Fruit fly (Drosophila melanogaster) whole organism, prepupa: Measurements from ENCODE around the gene mRpL10.

Experiments
- Blimp-1 ChIP-seq: fragments of 200-800 bp; sonication (Bioruptor generic); optimal IDR thresholded peaks from 3 replicates; lab custom pipeline; 2017; ENCODE audit warnings: missing biosample characterization, missing genetic modification characterization, mild to moderate bottlenecking, moderate library complexity, missing genetic modification reagents
- CG10631 ChIP-seq: fragments of 200-800 bp; sonication (Bioruptor generic); optimal IDR thresholded peaks from 2 replicates; lab custom pipeline; 2016; ENCODE audit warnings: missing biosample characterization, missing genetic modification characterization
- CG11762 ChIP-seq: fragments of 200-800 bp; sonication (Bioruptor generic); optimal IDR thresholded peaks from 3 replicates; lab custom pipeline; 2016; ENCODE audit warnings: missing biosample characterization, missing genetic modification characterization; ENCODE audit not compliant: insufficient read depth
- CG11902 ChIP-seq: fragments of 200-800 bp; sonication (Bioruptor generic); optimal IDR thresholded peaks from 3 replicates; lab custom pipeline; 2016; ENCODE audit warnings: missing biosample characterization, missing genetic modification characterization
- CG1621 ChIP-seq: fragments of 200-800 bp; sonication (Bioruptor generic); optimal IDR thresholded peaks from 3 replicates; lab custom pipeline; 2018; ENCODE audit warnings: missing biosample characterization, mild to moderate bottlenecking, missing genetic modification characterization
- CG16779 ChIP-seq: fragments of 200-800 bp; sonication (Bioruptor generic); optimal IDR thresholded peaks from 3 replicates; lab custom pipeline; 2017; ENCODE audit warnings: missing biosample characterization, mild to moderate bottlenecking, missing genetic modification characterization
- CG32006 ChIP-seq: fragments of 200-800 bp; sonication (Bioruptor generic); optimal IDR thresholded peaks from 3 replicates; lab custom pipeline; 2017; ENCODE audit warnings: missing biosample characterization, mild to moderate bottlenecking, missing genetic modification characterization
- CG3919 ChIP-seq: fragments of 200-800 bp; sonication (Bioruptor generic); optimal IDR thresholded peaks from 3 replicates; lab custom pipeline; 2016; ENCODE audit warnings: missing biosample characterization, missing genetic modification characterization
- CG4318 ChIP-seq: fragments of 200-800 bp; sonication (Bioruptor generic); optimal IDR thresholded peaks from 3 replicates; lab custom pipeline; 2017; ENCODE audit warnings: missing biosample characterization, mild to moderate bottlenecking, missing genetic modification characterization
- CG6163 ChIP-seq: fragments of 200-800 bp; sonication (Bioruptor generic); IDR thresholded peaks from 3 replicates; pipeline ENCODE4 v1.3.6; 2022; ENCODE audit warnings: missing biosample characterization, missing genetic modification characterization
- CG6792 ChIP-seq: fragments of 200-800 bp; sonication (Bioruptor generic); optimal IDR thresholded peaks from 3 replicates; lab custom pipeline; 2016; ENCODE audit warnings: missing biosample characterization, missing genetic modification characterization
- CG6808 ChIP-seq: fragments of 200-800 bp; sonication (Bioruptor generic); optimal IDR thresholded peaks from 3 replicates; lab custom pipeline; 2017; ENCODE audit warnings: missing biosample characterization, missing genetic modification characterization, mild to moderate bottlenecking, moderate library complexity, missing genetic modification reagents
- CG6854 ChIP-seq: fragments of 200-800 bp; sonication (Bioruptor generic); optimal IDR thresholded peaks from 2 replicates; lab custom pipeline; 2017; ENCODE audit warnings: missing biosample characterization, mild to moderate bottlenecking, missing genetic modification characterization
- CG7368 ChIP-seq: fragments of 200-800 bp; sonication (Bioruptor generic); optimal IDR thresholded peaks from 3 replicates; lab custom pipeline; 2016; ENCODE audit warnings: missing biosample characterization, missing genetic modification characterization
- Eip78C ChIP-seq: fragments of 200-800 bp; sonication (Bioruptor generic); peaks from one replicate; lab custom pipeline; 2016; ENCODE audit warnings: missing biosample characterization, missing genetic modification characterization
- Eip93F ChIP-seq: fragments of 200-800 bp; sonication (Bioruptor generic); optimal IDR thresholded peaks from 2 replicates; lab custom pipeline; 2016; ENCODE audit warnings: missing biosample characterization, mild to moderate bottlenecking, missing genetic modification characterization
- Ets21C ChIP-seq: fragments of 200-800 bp; sonication (Bioruptor generic); optimal IDR thresholded peaks from 3 replicates; lab custom pipeline; 2016; ENCODE audit warnings: missing biosample characterization, missing genetic modification characterization
- Ets96B ChIP-seq: fragments of 200-800 bp; optimal IDR thresholded peaks from 2 replicates; lab custom pipeline; 2019; ENCODE audit warnings: missing biosample characterization, mild to moderate bottlenecking, missing genetic modification characterization, moderate library complexity
- Hr38 ChIP-seq: sonication (Bioruptor generic); optimal IDR thresholded peaks from 2 replicates; lab custom pipeline; 2016; ENCODE audit warnings: missing biosample characterization, missing genetic modification characterization
- Hr4 ChIP-seq: fragments of 200-800 bp; sonication (Bioruptor generic); optimal IDR thresholded peaks from 3 replicates; lab custom pipeline; 2016; ENCODE audit warnings: missing biosample characterization, missing genetic modification characterization
- Lpt ChIP-seq: fragments of 200-800 bp; sonication (Bioruptor generic); optimal IDR thresholded peaks from 3 replicates; lab custom pipeline; 2016; ENCODE audit warnings: missing biosample characterization, missing genetic modification characterization
- Met ChIP-seq: fragments of 200-800 bp; sonication (Bioruptor generic); optimal IDR thresholded peaks from 3 replicates; lab custom pipeline; 2016; ENCODE audit warnings: missing biosample characterization, missing genetic modification characterization
- OdsH ChIP-seq: fragments of 200-800 bp; sonication (Bioruptor generic); optimal IDR thresholded peaks from 3 replicates; lab custom pipeline; 2016; ENCODE audit warnings: missing biosample characterization, missing genetic modification characterization
- Sox102F ChIP-seq: fragments of 200-800 bp; sonication (Bioruptor generic); optimal IDR thresholded peaks from 2 replicates; lab custom pipeline; 2016; ENCODE audit warnings: missing biosample characterization, mild to moderate bottlenecking, missing genetic modification characterization
- Sox15 ChIP-seq: fragments of 200-800 bp; sonication (Bioruptor generic); optimal IDR thresholded peaks from 3 replicates; lab custom pipeline; 2016; ENCODE audit warnings: missing biosample characterization, missing genetic modification characterization
- achi ChIP-seq: fragments of 200-800 bp; sonication (Bioruptor generic); optimal IDR thresholded peaks from 3 replicates; lab custom pipeline; 2016; ENCODE audit warnings: missing biosample characterization, missing genetic modification characterization
- acj6 ChIP-seq: fragments of 200-800 bp; sonication (Bioruptor generic); optimal IDR thresholded peaks from 3 replicates; lab custom pipeline; 2016; ENCODE audit warnings: missing biosample characterization, missing genetic modification characterization
- dsx ChIP-seq: fragments of 200-800 bp; optimal IDR thresholded peaks from 3 replicates; lab custom pipeline; 2019; ENCODE audit warnings: missing biosample characterization, mild to moderate bottlenecking, missing genetic modification characterization, moderate library complexity; ENCODE audit not compliant: poor library complexity, severe bottlenecking
- esn ChIP-seq: fragments of 200-800 bp; sonication (Bioruptor generic); optimal IDR thresholded peaks from 2 replicates; lab custom pipeline; 2016; ENCODE audit warnings: missing biosample characterization, mild to moderate bottlenecking, missing genetic modification characterization, moderate library complexity
- fd59A ChIP-seq: fragments of 200-800 bp; sonication (Bioruptor generic); optimal IDR thresholded peaks from 2 replicates; lab custom pipeline; 2017; ENCODE audit warnings: missing biosample characterization, mild to moderate bottlenecking, missing genetic modification characterization, missing genetic modification reagents
- fd85E ChIP-seq: fragments of 200-800 bp; sonication (Bioruptor generic); optimal IDR thresholded peaks from 3 replicates; lab custom pipeline; 2016; ENCODE audit warnings: missing biosample characterization, missing genetic modification characterization
- fkh ChIP-seq: fragments of 200-800 bp; sonication (Bioruptor generic); optimal IDR thresholded peaks from 3 replicates; lab custom pipeline; 2017; ENCODE audit warnings: missing biosample characterization, mild to moderate bottlenecking, missing genetic modification characterization, moderate library complexity
- lz ChIP-seq: fragments of 200-800 bp; sonication (Bioruptor generic); optimal IDR thresholded peaks from 3 replicates; lab custom pipeline; 2016; ENCODE audit warnings: missing biosample characterization, missing genetic modification characterization
- net ChIP-seq: fragments of 200-800 bp; sonication (Bioruptor generic); optimal IDR thresholded peaks from 3 replicates; lab custom pipeline; 2016; ENCODE audit warnings: missing biosample characterization, missing genetic modification characterization
- pdm3 ChIP-seq: fragments of 200-800 bp; sonication (Bioruptor generic); optimal IDR thresholded peaks from 3 replicates; lab custom pipeline; 2016; ENCODE audit warnings: missing biosample characterization, missing genetic modification characterization
- salr ChIP-seq, 2 experiments: fragments of 200-800 bp; sonication (Bioruptor generic); optimal IDR thresholded peaks; 3 replicates each; lab custom pipeline; 2016 to 2018; ENCODE audit warnings: missing biosample characterization in 2 of 2, missing genetic modification characterization in 2 of 2, mild to moderate bottlenecking in 1 of 2
- spab ChIP-seq: fragments of 200-800 bp; sonication (Bioruptor generic); optimal IDR thresholded peaks from 2 replicates; lab custom pipeline; 2017; ENCODE audit warnings: missing biosample characterization, mild to moderate bottlenecking, missing genetic modification characterization, missing genetic modification reagents
- ss ChIP-seq, 2 experiments: fragments of 200-800 bp; sonication (Bioruptor generic); optimal IDR thresholded peaks; 2 replicates in 1 of 2; 3 replicates in 1 of 2; lab custom pipeline; 2017 to 2018; ENCODE audit warnings: mild to moderate bottlenecking in 2 of 2, missing biosample characterization in 2 of 2, missing genetic modification characterization in 2 of 2, moderate library complexity in 1 of 2
- svp ChIP-seq: fragments of 200-800 bp; sonication (Bioruptor generic); peaks from one replicate; lab custom pipeline; 2016; ENCODE audit warnings: missing biosample characterization, missing genetic modification characterization
- topi ChIP-seq: fragments of 200-800 bp; sonication (Bioruptor generic); optimal IDR thresholded peaks from 3 replicates; lab custom pipeline; 2016; ENCODE audit warnings: missing biosample characterization, missing genetic modification characterization
- vri ChIP-seq: fragments of 200-800 bp; sonication (Bioruptor generic); optimal IDR thresholded peaks from 3 replicates; lab custom pipeline; 2016; ENCODE audit warnings: missing biosample characterization, mild to moderate bottlenecking, missing genetic modification characterization

The mRpL10 gene

DNA sequence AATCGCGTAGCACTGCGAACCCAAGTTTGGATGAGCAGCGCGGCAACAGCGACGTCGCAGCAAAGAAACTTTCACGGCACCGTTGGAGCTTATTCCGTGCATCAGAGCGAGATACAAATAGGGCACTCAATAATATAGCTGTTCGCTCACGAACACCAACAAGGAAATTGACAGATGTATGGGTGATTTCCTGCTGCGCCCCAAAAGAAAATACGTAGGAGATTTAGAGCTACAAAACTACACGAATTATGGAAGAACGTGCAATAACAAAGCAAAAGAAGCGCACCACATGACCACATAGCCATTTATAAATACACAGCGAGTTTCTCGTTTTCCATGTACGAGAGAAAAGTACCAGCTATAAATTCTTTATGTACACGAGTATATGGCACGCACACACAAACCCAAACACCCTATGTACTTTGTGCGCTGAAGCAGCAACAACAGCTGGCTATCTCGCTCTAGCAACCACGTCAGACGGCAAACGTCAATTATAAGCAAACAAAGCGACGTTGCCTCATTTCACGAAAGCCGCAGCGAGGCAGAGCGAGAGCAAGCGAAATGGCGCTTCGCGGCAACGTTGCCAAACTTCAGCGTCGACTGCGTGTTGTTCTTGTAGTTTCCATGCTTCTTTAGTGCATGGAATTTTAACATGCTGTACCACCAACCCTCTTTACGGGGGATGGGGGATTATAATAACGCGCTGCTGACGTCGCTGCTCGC lies 42.0 kb upstream of the mRpL10 start (continued):
- peak; percentile 99 for TF ChIP-seq fkh (GFP tag; lab: Kevin White, UChicago)
- TF ChIP-seq topi (GFP tag; lab: Kevin White, UChicago): peak; percentile 12
- TF ChIP-seq Eip93F (GFP tag; lab: Kevin White, UChicago): peak; percentile 90
- no peak for TF ChIP-seq Sox15 (GFP tag; lab: Kevin White, UChicago)
- TF ChIP-seq CG6808 (GFP tag; lab: Kevin White, UChicago): peak; percentile 41
- TF ChIP-seq salr (GFP tag; optimal IDR thresholded peaks at IDR 0.05; lab: Kevin White, UChicago): peak; percentile 20 to 21
- TF ChIP-seq net: peak; percentile 52
- no peak for TF ChIP-seq CG11902
- no peak for TF ChIP-seq CG7368 (GFP tag; lab: Kevin White, UChicago)
- no peak for TF ChIP-seq CG6792 (GFP tag; lab: Kevin White, UChicago)
- TF ChIP-seq esn (GFP tag; lab: Kevin White, UChicago): no peak
- TF ChIP-seq svp (GFP tag; lab: Kevin White, UChicago): peak; percentile 82
- no peak for TF ChIP-seq CG4318 (GFP tag; lab: Kevin White, UChicago)
- no peak for TF ChIP-seq lz (GFP tag; lab: Kevin White, UChicago)
- peak; percentile 62 for TF ChIP-seq CG6854 (GFP tag; lab: Kevin White, UChicago)
- peak; percentile 65 for TF ChIP-seq fd85E (GFP tag; lab: Kevin White, UChicago)
- TF ChIP-seq fd59A (GFP tag; lab: Kevin White, UChicago): no peak
- TF ChIP-seq spab: no peak
- peak; percentile 5 for TF ChIP-seq CG32006 (GFP tag; lab: Kevin White, UChicago)
- TF ChIP-seq OdsH (GFP tag; lab: Kevin White, UChicago): no peak
- TF ChIP-seq Sox102F: peak; percentile 34
- TF ChIP-seq CG1621 (tag; lab: Kevin White, UChicago): peak; percentile 49
- TF ChIP-seq Ets21C (GFP tag; lab: Kevin White, UChicago): peak; percentile 37
- no peak for TF ChIP-seq Lpt (GFP tag; lab: Kevin White, UChicago)
- peak; percentile 74 for TF ChIP-seq vri (GFP tag; lab: Kevin White, UChicago)
- TF ChIP-seq CG16779 (tag; lab: Kevin White, UChicago): peak; percentile 46
- no peak for TF ChIP-seq CG6163
- TF ChIP-seq Hr38 (GFP tag; lab: Kevin White, UChicago): no peak
- TF ChIP-seq Met: no peak
- no peak for TF ChIP-seq CG3919 (GFP tag; lab: Kevin White, UChicago)
- peak; percentile 58 for TF ChIP-seq dsx (GFP tag; lab: Kevin White, UChicago)
- TF ChIP-seq Blimp-1 (GFP tag; lab: Kevin White, UChicago): peak; percentile 11
- no peak for TF ChIP-seq acj6 (GFP tag; lab: Kevin White, UChicago)
- TF ChIP-seq Eip78C: no peak
- no peak for TF ChIP-seq Hr4 (GFP tag; lab: Kevin White, UChicago)
- peak; percentile 13 for TF ChIP-seq achi (GFP tag; lab: Kevin White, UChicago)
- TF ChIP-seq ss (GFP tag; optimal IDR thresholded peaks at IDR 0.05; lab: Kevin White, UChicago): peak; percentile 51 to 80
- TF ChIP-seq Ets96B (tag; lab: Kevin White, UChicago): peak; percentile 3

DNA sequence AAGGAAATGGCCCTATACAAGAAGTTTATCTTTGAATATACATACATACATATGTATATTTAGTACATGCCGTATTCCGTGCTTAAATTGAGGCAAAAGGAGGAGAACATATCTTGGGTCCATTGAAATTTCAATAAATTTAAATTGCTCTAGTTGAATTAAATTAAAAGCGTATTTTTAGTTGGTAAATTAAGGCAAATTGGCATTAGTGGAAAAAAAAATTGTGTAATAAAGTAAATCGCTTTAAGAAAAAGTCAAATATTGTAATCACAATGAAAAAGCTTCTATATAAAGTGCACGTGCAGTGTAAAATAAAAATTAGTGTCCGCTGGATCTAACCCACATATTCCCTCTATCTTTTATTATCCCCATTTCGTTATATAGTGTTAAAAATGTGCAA lies 41.4 kb upstream of the mRpL10 start:
- no peak for TF ChIP-seq Eip93F (GFP tag; lab: Kevin White, UChicago)
- TF ChIP-seq Eip78C: peak; percentile 56
- peak; percentile 25 for TF ChIP-seq CG10631
- TF ChIP-seq CG11762: no peak
- TF ChIP-seq pdm3: no peak
- TF ChIP-seq, all 60 proteins: peak for 2
